Fruit fly (Drosophila melanogaster): ENCODE measurements around the gene HP1D3csd.

HP1D3csd gene

DNA sequence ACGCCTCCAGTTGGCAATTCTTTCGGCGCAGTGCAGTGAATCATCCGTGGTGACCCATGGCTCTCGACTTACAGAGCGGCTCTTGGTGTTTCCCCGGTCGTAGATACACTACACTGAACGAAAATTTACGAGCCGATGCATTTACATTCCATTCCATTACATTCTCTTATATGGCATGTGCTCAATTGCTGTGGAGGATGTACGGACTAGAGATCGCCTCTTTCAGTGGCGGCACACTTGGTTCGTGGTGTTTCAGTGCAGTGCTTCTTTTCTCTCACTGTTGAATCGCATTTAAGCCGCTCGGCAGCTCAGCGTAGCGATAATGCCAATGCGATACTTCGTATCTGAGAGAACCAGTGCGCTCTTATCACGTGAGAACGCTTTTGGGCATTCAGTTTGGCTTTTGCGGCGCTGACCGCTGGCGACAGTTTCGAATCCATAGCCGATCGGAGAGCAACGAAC, 2.4 kb upstream of the HP1D3csd start, which contains the start of gene Mec2 (continued):
- no peak for TF ChIP-seq CG30020 (tag; optimal IDR thresholded peaks at IDR 0.05)
- peak; percentile 73 for TF ChIP-seq Sox102F (GFP tag; optimal IDR thresholded peaks at IDR 0.05)
- TF ChIP-seq CG4730 (GFP tag; IDR thresholded peaks at IDR 0.05): peak; percentile 31; the same call in 1 of the 2 replicates
- peak; percentile 29 for TF ChIP-seq CG7786 (GFP tag; optimal IDR thresholded peaks at IDR 0.05)
- TF ChIP-seq Atf3 (GFP tag; optimal IDR thresholded peaks at IDR 0.05): peak; percentile 20
- no peak for TF ChIP-seq CG31365 (tag; optimal IDR thresholded peaks at IDR 0.05)
- peak; percentile 53 for TF ChIP-seq Myb (GFP tag; optimal IDR thresholded peaks at IDR 0.05)
- TF ChIP-seq bsh (GFP tag; optimal IDR thresholded peaks at IDR 0.05): peak; percentile 17 to 70
- TF ChIP-seq CG12155 (GFP tag; optimal IDR thresholded peaks at IDR 0.05): peak; percentile 0
- peak; percentile 72 for TF ChIP-seq Drgx (GFP tag; IDR thresholded peaks at IDR 0.05)
- TF ChIP-seq Dad (GFP tag; optimal IDR thresholded peaks at IDR 0.05): peak; percentile 35
- no peak for TF ChIP-seq CG8290 (GFP tag; optimal IDR thresholded peaks at IDR 0.05)
- peak in 1 of 2 experiments; percentile 91 for TF ChIP-seq CG8290 (tag; optimal IDR thresholded peaks at IDR 0.05)
- TF ChIP-seq CG12236 (GFP tag; optimal IDR thresholded peaks at IDR 0.05): peak; percentile 3
- peak; percentile 20 for TF ChIP-seq CG13624 (GFP tag; optimal IDR thresholded peaks at IDR 0.05)
- TF ChIP-seq Dip3 (GFP tag; optimal IDR thresholded peaks at IDR 0.05): peak; percentile 4
- no peak for TF ChIP-seq Doc2 (GFP tag; IDR thresholded peaks at IDR 0.05)
- peak; percentile 12 for TF ChIP-seq nom (GFP tag; optimal IDR thresholded peaks at IDR 0.05)
- TF ChIP-seq hkb (optimal IDR thresholded peaks at IDR 0.05): no peak
- peak; percentile 55 for TF ChIP-seq hkb (GFP tag; IDR thresholded peaks at IDR 0.05)
- TF ChIP-seq dysf (GFP tag; IDR thresholded peaks at IDR 0.05): peak; percentile 62
- TF ChIP-seq az2 (GFP tag; optimal IDR thresholded peaks at IDR 0.05): peak; percentile 56
- no peak for TF ChIP-seq B-H2 (GFP tag; optimal IDR thresholded peaks at IDR 0.05)
- peak; percentile 23 for TF ChIP-seq Meics (GFP tag; optimal IDR thresholded peaks at IDR 0.05)
- 0 out of 2 replicates have a peak, but pooled peaks have one; percentile 34 for TF ChIP-seq ranshi (GFP tag; IDR thresholded peaks at IDR 0.05)
- TF ChIP-seq CG18262 (tag; optimal IDR thresholded peaks at IDR 0.05): peak; percentile 33
- TF ChIP-seq CG4617 (GFP tag; optimal IDR thresholded peaks at IDR 0.05; ENCODE audit: borderline replicate concordance): no peak
- TF ChIP-seq CG9437 (GFP tag; optimal IDR thresholded peaks at IDR 0.05): peak; percentile 26
- 0 out of 3 replicates have a peak, but pooled peaks have one; percentile 49 for TF ChIP-seq CG2889 (GFP tag; IDR thresholded peaks at IDR 0.05)
- TF ChIP-seq bowl (GFP tag; IDR thresholded peaks at IDR 0.05): 0 out of 2 replicates have a peak, but pooled peaks have one; percentile 14
- no peak for TF ChIP-seq dati (GFP tag; IDR thresholded peaks at IDR 0.05)
- peak; percentile 65 for TF ChIP-seq shn (GFP tag; optimal IDR thresholded peaks at IDR 0.05)
- TF ChIP-seq seq (GFP tag; IDR thresholded peaks at IDR 0.05): peak; percentile 47; the same call in 1 of the 2 replicates
- peak; percentile 41 for TF ChIP-seq CG17385 (GFP tag; optimal IDR thresholded peaks at IDR 0.05)
- TF ChIP-seq sisA (GFP tag; IDR thresholded peaks at IDR 0.05): peak; percentile 49
- no peak for TF ChIP-seq Hmx (GFP tag; optimal IDR thresholded peaks at IDR 0.05)
- TF ChIP-seq chn (GFP tag; optimal IDR thresholded peaks at IDR 0.05): peak; percentile 49
- TF ChIP-seq CG3065 (GFP tag; optimal IDR thresholded peaks at IDR 0.05): no peak
- TF ChIP-seq ind (GFP tag; optimal IDR thresholded peaks at IDR 0.05): peak; percentile 41
- TF ChIP-seq Trl (optimal IDR thresholded peaks at IDR 0.05): no peak
- TF ChIP-seq Trl (GFP tag; optimal IDR thresholded peaks at IDR 0.05): no peak
- TF ChIP-seq Abd-B (GFP tag; optimal IDR thresholded peaks at IDR 0.05): peak; percentile 33
- no peak for TF ChIP-seq HLHmδ (GFP tag; optimal IDR thresholded peaks at IDR 0.05)
- peak; percentile 26; the same call in 1 of the 2 replicates for TF ChIP-seq Adf1 (GFP tag; IDR thresholded peaks at IDR 0.05)
- peak; percentile 56 for TF ChIP-seq dmrt99B (tag; optimal IDR thresholded peaks at IDR 0.05)
- peak; percentile 59 for TF ChIP-seq ATbp (GFP tag; optimal IDR thresholded peaks at IDR 0.05)
- peak; percentile 58 for TF ChIP-seq CG12942 (GFP tag; optimal IDR thresholded peaks at IDR 0.05)
- no peak for TF ChIP-seq tna (GFP tag; IDR thresholded peaks at IDR 0.05; ENCODE audit: partially characterized antibody)
- peak; percentile 73 for TF ChIP-seq ken (GFP tag; IDR thresholded peaks at IDR 0.05)
- TF ChIP-seq fd96Cb (tag; optimal IDR thresholded peaks at IDR 0.05): peak; percentile 7
- TF ChIP-seq Hr51 (GFP tag; optimal IDR thresholded peaks at IDR 0.05): peak in 1 of 2 experiments; percentile 34
- peak; percentile 63 for TF ChIP-seq Chrac-16 (GFP tag; optimal IDR thresholded peaks at IDR 0.05)
